Worm (Caenorhabditis elegans) whole organism, L4/young adult: ENCODE measurements around the gene nhr-4.

ENCODE experiments used
- W03F9.2 ChIP-seq: fragments of 150-350 bp; optimal IDR thresholded peaks from 2 replicates; lab custom pipeline; 2014; ENCODE audit warnings: missing biosample characterization, missing genetic modification characterization
- dao-5 ChIP-seq: sonication (generic microtip); optimal IDR thresholded peaks from 2 replicates; lab custom pipeline; 2016; ENCODE audit warnings: missing genotype, missing genetic modification characterization, moderate library complexity, missing compliant biosample characterization
- him-1 ChIP-seq: sonication (generic microtip); optimal IDR thresholded peaks from 2 replicates; lab custom pipeline; 2016; ENCODE audit warnings: missing genotype, missing genetic modification reagents, missing genetic modification characterization, missing compliant biosample characterization

ce11 chrIV:9913064-9913463 is 33.9 kb downstream of the nhr-4 start:
- TF ChIP-seq dao-5 (tag; lab: Kevin White, UChicago) (no peak), W03F9.2 (tag; lab: Kevin White, UChicago) (no peak), him-1 (tag; lab: Kevin White, UChicago) (no peak)
